Worm (Caenorhabditis elegans) whole organism, L1 larva: ENCODE measurements around the gene prmt-5.

ENCODE experiments used
- C16A3.4 ChIP-seq: fragments of 150-350 bp; optimal IDR thresholded peaks from 2 replicates; lab custom pipeline; 2014; ENCODE audit warnings: missing biosample characterization, missing genetic modification characterization
- aha-1 ChIP-seq: fragments of 150-350 bp; optimal IDR thresholded peaks from 2 replicates; lab custom pipeline; 2014; ENCODE audit warnings: missing biosample characterization, missing genetic modification characterization
- ama-1 ChIP-seq: fragments of 150-350 bp; optimal IDR thresholded peaks from 2 replicates; lab custom pipeline; 2014
- blmp-1 ChIP-seq: fragments of 150-350 bp; optimal IDR thresholded peaks from 2 replicates; lab custom pipeline; 2014; ENCODE audit warnings: missing biosample characterization, missing genetic modification characterization
- ceh-63 ChIP-seq: fragments of 200-800 bp; sonication (Bioruptor generic); optimal IDR thresholded peaks from 2 replicates; lab custom pipeline; 2018; ENCODE audit warnings: mild to moderate bottlenecking, missing genetic modification characterization, missing compliant biosample characterization
- ceh-82 ChIP-seq, 3 experiments: fragments of 150-350 bp in 1 of 3; sonication (generic microtip) in 2 of 3; optimal IDR thresholded peaks; 2 replicates each; lab custom pipeline; 2014 to 2017; ENCODE audit warnings: missing biosample characterization in 3 of 3, missing genetic modification characterization in 3 of 3
- ceh-88 ChIP-seq: fragments of 200-800 bp; sonication (Bioruptor generic); IDR thresholded peaks from 2 replicates; pipeline ENCODE4 v1.3.6; 2022; ENCODE audit warnings: missing genetic modification characterization, missing compliant biosample characterization
- dpl-1 ChIP-seq, 3 experiments: fragments of 150-350 bp in 2 of 3; sonication (generic microtip) in 1 of 3; optimal IDR thresholded peaks; 2 replicates each; lab custom pipeline; 2014 to 2017; ENCODE audit warnings: missing biosample characterization in 3 of 3, missing genetic modification characterization in 3 of 3, missing genetic modification reagents in 3 of 3
- dsc-1 ChIP-seq: sonication (generic microtip); optimal IDR thresholded peaks from 2 replicates; lab custom pipeline; 2016; ENCODE audit warnings: mild to moderate bottlenecking, missing genetic modification characterization, missing compliant biosample characterization
- efl-1 ChIP-seq, 4 experiments: fragments of 150-350 bp; optimal IDR thresholded peaks in 3 of 4; peaks in 1 of 4; 1 replicate in 1 of 4; 2 replicates in 3 of 4; lab custom pipeline; 2014; ENCODE audit warnings: missing biosample characterization in 2 of 4, missing genetic modification characterization in 2 of 4, missing genetic modification reagents in 2 of 4
- fkh-10 ChIP-seq: sonication (generic microtip); optimal IDR thresholded peaks from 2 replicates; lab custom pipeline; 2017; ENCODE audit warnings: missing biosample characterization, missing genetic modification reagents, missing genetic modification characterization
- fkh-4 ChIP-seq: sonication (generic microtip); optimal IDR thresholded peaks from 2 replicates; lab custom pipeline; 2016; ENCODE audit warnings: missing compliant biosample characterization, missing genetic modification characterization, borderline replicate concordance
- fkh-8 ChIP-seq: sonication (generic microtip); optimal IDR thresholded peaks from 2 replicates; lab custom pipeline; 2016; ENCODE audit warnings: mild to moderate bottlenecking, missing genetic modification characterization, missing compliant biosample characterization
- grh-1 ChIP-seq: fragments of 200-800 bp; sonication (Bioruptor generic); IDR thresholded peaks from 2 replicates; pipeline ENCODE4 v1.3.6; 2022; ENCODE audit warnings: missing genetic modification reagents, missing genetic modification characterization, missing compliant biosample characterization
- hlh-17 ChIP-seq: fragments of 200-800 bp; sonication (Bioruptor generic); optimal IDR thresholded peaks from 2 replicates; lab custom pipeline; 2018; ENCODE audit warnings: missing genetic modification characterization, mild to moderate bottlenecking, missing compliant biosample characterization, moderate library complexity, borderline replicate concordance
- lin-14 ChIP-seq: fragments of 200-800 bp; sonication (Bioruptor generic); optimal IDR thresholded peaks from 2 replicates; lab custom pipeline; 2018; ENCODE audit warnings: mild to moderate bottlenecking, missing genetic modification characterization, moderate library complexity, missing compliant biosample characterization
- lin-35 ChIP-seq, 2 experiments: fragments of 150-350 bp; optimal IDR thresholded peaks; 2 replicates each; lab custom pipeline; 2014; ENCODE audit warnings: missing biosample characterization in 2 of 2, missing genetic modification characterization in 2 of 2, missing genetic modification reagents in 2 of 2
- lir-3 ChIP-seq: sonication (generic microtip); optimal IDR thresholded peaks from 2 replicates; lab custom pipeline; 2016; ENCODE audit warnings: mild to moderate bottlenecking, missing genetic modification characterization, moderate library complexity, missing compliant biosample characterization; ENCODE audit not compliant: poor library complexity
- lsy-2 ChIP-seq, 2 experiments: fragments of 150-350 bp; optimal IDR thresholded peaks; 2 replicates each; lab custom pipeline; 2014; ENCODE audit warnings: missing biosample characterization in 2 of 2, missing genetic modification characterization in 2 of 2
- mab-9 ChIP-seq: fragments of 200-800 bp; sonication (Bioruptor generic); IDR thresholded peaks from 2 replicates; pipeline ENCODE4 v1.3.6; 2022; ENCODE audit warnings: missing genetic modification reagents, missing genetic modification characterization, missing compliant biosample characterization
- mep-1 ChIP-seq: fragments of 150-350 bp; optimal IDR thresholded peaks from 2 replicates; lab custom pipeline; 2014; ENCODE audit warnings: missing biosample characterization, missing genetic modification characterization
- nhr-11 ChIP-seq: fragments of 150-350 bp; optimal IDR thresholded peaks from 2 replicates; lab custom pipeline; 2014; ENCODE audit warnings: missing biosample characterization, missing genetic modification characterization
- nhr-19 ChIP-seq: fragments of 200-800 bp; sonication (Bioruptor generic); conservative IDR thresholded peaks from 2 replicates; pipeline ENCODE4 v1.3.6; 2022; ENCODE audit warnings: missing genetic modification characterization, missing compliant biosample characterization
- nhr-20 ChIP-seq: sonication (generic microtip); optimal IDR thresholded peaks from 2 replicates; lab custom pipeline; 2016; ENCODE audit warnings: mild to moderate bottlenecking, missing genetic modification characterization, missing compliant biosample characterization
- nhr-28 ChIP-seq: fragments of 150-350 bp; optimal IDR thresholded peaks from 2 replicates; lab custom pipeline; 2014; ENCODE audit warnings: missing biosample characterization, missing genetic modification characterization
- nhr-71 ChIP-seq: sonication (generic microtip); optimal IDR thresholded peaks from 2 replicates; lab custom pipeline; 2016; ENCODE audit warnings: mild to moderate bottlenecking, missing genetic modification characterization, moderate library complexity, missing compliant biosample characterization
- nhr-76 ChIP-seq: sonication (generic microtip); optimal IDR thresholded peaks from 2 replicates; lab custom pipeline; 2017; ENCODE audit warnings: missing biosample characterization, missing genetic modification characterization
- nhr-77 ChIP-seq: fragments of 150-350 bp; optimal IDR thresholded peaks from 2 replicates; lab custom pipeline; 2014; ENCODE audit warnings: missing biosample characterization, missing genetic modification characterization
- nhr-84 ChIP-seq: sonication (generic microtip); optimal IDR thresholded peaks from 2 replicates; lab custom pipeline; 2017; ENCODE audit warnings: missing biosample characterization, missing genetic modification characterization
- nhr-85 ChIP-seq: sonication (generic microtip); peaks from one replicate; lab custom pipeline; 2016; ENCODE audit warnings: missing genetic modification characterization, inconsistent platforms, missing compliant biosample characterization
- pag-3 ChIP-seq: sonication (generic microtip); optimal IDR thresholded peaks from 2 replicates; lab custom pipeline; 2017; ENCODE audit warnings: missing genetic modification characterization, mild to moderate bottlenecking, missing compliant biosample characterization, antibody characterized with exemption, borderline replicate concordance; ENCODE audit not compliant: insufficient read depth
- pax-3 ChIP-seq: fragments of 200-800 bp; sonication (Bioruptor generic); optimal IDR thresholded peaks from 2 replicates; lab custom pipeline; 2018; ENCODE audit warnings: mild to moderate bottlenecking, missing genetic modification characterization, moderate library complexity, missing compliant biosample characterization
- snu-23 ChIP-seq: sonication (generic microtip); optimal IDR thresholded peaks from 2 replicates; lab custom pipeline; 2016; ENCODE audit warnings: missing genetic modification characterization, missing compliant biosample characterization
- sptf-1 ChIP-seq: fragments of 150-350 bp; optimal IDR thresholded peaks from 2 replicates; lab custom pipeline; 2014; ENCODE audit warnings: missing biosample characterization, missing genetic modification characterization
- swsn-7 ChIP-seq: sonication (generic microtip); optimal IDR thresholded peaks from 2 replicates; lab custom pipeline; 2016; ENCODE audit warnings: missing genetic modification characterization, missing compliant biosample characterization
- tbx-2 ChIP-seq: sonication (generic microtip); optimal IDR thresholded peaks from 2 replicates; lab custom pipeline; 2016; ENCODE audit warnings: missing genetic modification characterization, missing compliant biosample characterization
- unc-130 ChIP-seq: fragments of 150-350 bp; optimal IDR thresholded peaks from 2 replicates; lab custom pipeline; 2017; ENCODE audit warnings: missing biosample characterization, missing genetic modification characterization, inconsistent platforms
- unc-30 ChIP-seq: sonication (generic microtip); optimal IDR thresholded peaks from 2 replicates; lab custom pipeline; 2017; ENCODE audit warnings: missing biosample characterization, missing genetic modification characterization
- unc-62 ChIP-seq: fragments of 150-350 bp; optimal IDR thresholded peaks from 2 replicates; lab custom pipeline; 2014; ENCODE audit warnings: missing biosample characterization, missing genetic modification reagents, missing genetic modification characterization
- unc-86 ChIP-seq: sonication (generic microtip); optimal IDR thresholded peaks from 2 replicates; lab custom pipeline; 2016; ENCODE audit warnings: missing genetic modification characterization, missing compliant biosample characterization
- unc-98 ChIP-seq: fragments of 200-800 bp; sonication (Bioruptor generic); IDR thresholded peaks from 2 replicates; pipeline ENCODE4 v1.3.6; 2022; ENCODE audit warnings: missing genetic modification characterization, missing compliant biosample characterization
- vab-15 ChIP-seq: sonication (generic microtip); optimal IDR thresholded peaks from 2 replicates; lab custom pipeline; 2017; ENCODE audit warnings: missing genotype, mild to moderate bottlenecking, missing genetic modification characterization, missing compliant biosample characterization
- xbp-1 ChIP-seq: sonication (generic microtip); optimal IDR thresholded peaks from 2 replicates; lab custom pipeline; 2016; ENCODE audit warnings: missing genetic modification characterization, missing compliant biosample characterization
- zag-1 ChIP-seq: fragments of 150-350 bp; optimal IDR thresholded peaks from 2 replicates; lab custom pipeline; 2014; ENCODE audit warnings: missing biosample characterization, missing genetic modification characterization

Gene prmt-5

DNA sequence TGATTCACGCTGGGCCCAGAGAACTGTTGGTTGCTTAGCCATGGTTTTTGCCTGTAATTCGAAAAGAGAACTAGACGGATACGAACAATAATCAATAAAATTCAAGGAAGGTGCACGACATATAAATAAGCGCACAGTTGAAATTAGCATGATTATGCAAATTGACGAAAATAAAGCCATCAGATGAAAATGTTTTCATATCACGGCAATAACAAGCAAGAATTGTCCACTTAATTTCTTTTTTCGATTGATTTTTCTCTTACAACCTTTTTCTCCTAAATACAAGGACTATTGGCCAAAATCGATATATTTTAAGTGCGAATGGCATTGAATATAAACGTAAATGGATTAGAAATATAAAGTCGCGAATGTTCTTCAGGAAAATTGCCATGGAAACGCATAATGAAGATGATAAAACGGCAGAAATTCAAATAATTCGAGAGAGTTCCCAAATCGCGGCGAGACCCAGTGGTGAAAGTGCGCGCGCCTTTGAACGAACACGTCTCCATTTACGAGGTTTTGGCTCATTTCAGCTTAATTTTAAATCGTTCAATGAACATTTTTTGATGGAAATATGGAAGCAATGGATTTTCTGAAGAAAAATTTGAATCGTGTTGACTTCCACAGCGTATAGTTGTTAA lies 44.5 kb downstream of the prmt-5 start, which contains the start of the genes daf-41 and toc-1 (continued):
- TF ChIP-seq nhr-85 (tag; lab: Kevin White, UChicago) (no peak), ceh-82 (tag; optimal IDR thresholded peaks at IDR 0.05; lab: Kevin White, UChicago) (peak in 1 of 3 experiments; percentile 12), nhr-71 (tag; lab: Kevin White, UChicago) (peak; percentile 59), unc-86 (tag; lab: Kevin White, UChicago) (no peak), pax-3 (tag; lab: Kevin White, UChicago) (no peak), nhr-20 (tag; lab: Kevin White, UChicago) (peak; percentile 31), mab-9 (GFP tag; lab: Robert Waterston, UW) (no peak), tbx-2 (tag; lab: Kevin White, UChicago) (no peak), unc-98 (GFP tag; lab: Robert Waterston, UW) (no peak), grh-1 (GFP tag; lab: Robert Waterston, UW) (no peak), hlh-17 (GFP tag; lab: Kevin White, UChicago) (no peak), nhr-76 (tag; lab: Kevin White, UChicago) (no peak), nhr-84 (tag; lab: Kevin White, UChicago) (no peak), ama-1 (lab: Kevin White, UChicago) (no peak), lsy-2 (tag; optimal IDR thresholded peaks at IDR 0.05; lab: Kevin White, UChicago) (peak; percentile 69 to 73), dsc-1 (tag; lab: Kevin White, UChicago) (peak; percentile 63), pag-3 (tag; lab: Kevin White, UChicago) (no peak), dpl-1 (GFP tag; optimal IDR thresholded peaks at IDR 0.05; lab: Kevin White, UChicago) (peak; percentile 54 to 71 (median 58)), fkh-10 (GFP tag; lab: Kevin White, UChicago) (no peak), ceh-63 (GFP tag; lab: Kevin White, UChicago) (no peak), unc-30 (no peak), vab-15 (tag; lab: Kevin White, UChicago) (no peak), fkh-4 (tag; lab: Kevin White, UChicago) (no peak), C16A3.4 (peak; percentile 57), unc-130 (tag; lab: Kevin White, UChicago) (peak; percentile 17), aha-1 (tag; lab: Kevin White, UChicago) (no peak), xbp-1 (peak; percentile 40), ceh-88 (GFP tag; lab: Robert Waterston, UW) (no peak), lir-3 (no peak), nhr-28 (tag; lab: Kevin White, UChicago) (no peak), blmp-1 (peak; percentile 72), nhr-19 (GFP tag; lab: Robert Waterston, UW) (peak; percentile 18; the same call in 1 of the 2 replicates)
- TF ChIP-seq, all 84 proteins: peak for 31

DNA sequence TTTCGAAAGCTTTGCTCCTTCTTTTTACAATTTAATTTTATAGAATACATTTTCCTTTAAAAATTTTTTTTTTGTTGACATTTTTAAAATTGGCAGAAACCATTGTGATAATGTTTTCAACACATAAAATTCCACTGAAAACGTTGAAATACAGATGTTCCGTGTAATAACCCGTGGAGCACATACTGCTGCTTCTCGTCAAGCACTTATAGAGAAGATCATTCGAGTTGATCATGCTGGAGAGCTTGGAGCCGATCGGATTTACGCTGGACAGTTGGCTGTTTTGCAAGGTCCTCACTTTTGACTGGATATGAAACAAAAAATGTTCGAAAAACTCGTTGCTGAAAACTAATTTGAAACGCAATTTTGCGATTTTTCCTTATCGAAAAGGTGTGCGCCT lies 47.4 kb downstream of the prmt-5 start, which contains the start of gene clk-1:
Gene clk-1 (plus strand): TSS at position 155 of the 400 bp plus-strand sequence.
- TF ChIP-seq fkh-8 (tag; lab: Kevin White, UChicago) (no peak), zag-1 (tag; lab: Kevin White, UChicago) (no peak), nhr-77 (tag; lab: Kevin White, UChicago) (no peak)
- TF ChIP-seq, all 84 proteins: peak for 0

DNA sequence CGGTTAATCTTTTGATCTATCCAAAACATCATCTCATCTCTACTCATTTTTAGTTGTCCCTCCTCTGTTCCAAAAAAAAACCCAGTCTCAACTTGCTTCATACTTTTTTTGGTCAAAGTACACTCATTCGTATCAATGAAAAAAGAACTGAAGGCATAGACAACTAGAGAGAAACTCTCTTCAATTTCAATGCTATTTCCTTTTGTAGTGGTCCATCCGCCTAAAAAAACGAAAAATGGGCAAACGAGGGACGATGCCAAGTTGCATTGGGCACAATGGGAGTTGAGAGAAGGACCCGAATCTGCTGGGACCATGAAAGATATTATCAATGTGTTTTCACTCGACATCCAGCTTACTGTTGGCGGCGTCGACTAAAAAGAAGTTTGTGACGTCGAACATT lies 49.9 kb downstream of the prmt-5 start:
- TF ChIP-seq xbp-1 (no peak), nhr-19 (GFP tag; lab: Robert Waterston, UW) (peak; percentile 59), swsn-7 (tag; lab: Kevin White, UChicago) (peak; percentile 0), efl-1 (optimal IDR thresholded peaks at IDR 0.05; lab: Kevin White, UChicago) (peak; percentile 38 to 61), efl-1 (GFP tag; optimal IDR thresholded peaks at IDR 0.05 in 1 of 2; lab: Kevin White, UChicago) (peak in 1 of 2 experiments; percentile 92), ceh-82 (tag; optimal IDR thresholded peaks at IDR 0.05; lab: Kevin White, UChicago) (peak in 1 of 3 experiments; percentile 35), unc-62 (no peak), mep-1 (tag; lab: Kevin White, UChicago) (peak; percentile 16), lin-14 (GFP tag; lab: Kevin White, UChicago) (peak; percentile 77), nhr-11 (no peak), snu-23 (GFP tag; lab: Kevin White, UChicago) (peak; percentile 31), lin-35 (GFP tag; optimal IDR thresholded peaks at IDR 0.05; lab: Kevin White, UChicago) (peak in 1 of 2 experiments; percentile 26), lsy-2 (tag; optimal IDR thresholded peaks at IDR 0.05; lab: Kevin White, UChicago) (peak in 1 of 2 experiments; percentile 35), nhr-71 (tag; lab: Kevin White, UChicago) (peak; percentile 32), tbx-2 (tag; lab: Kevin White, UChicago) (peak; percentile 5), sptf-1 (no peak), dpl-1 (GFP tag; optimal IDR thresholded peaks at IDR 0.05; lab: Kevin White, UChicago) (peak in 1 of 3 experiments; percentile 20)
